Fruit fly (Drosophila melanogaster) whole organism, embryonic: Measurements from ENCODE around the gene CG14883.
A peak's percentile ranks its signal among the peaks of the same experiment; 100 is the strongest.

ENCODE experiments used
- Antp ChIP-seq: fragments of 200-800 bp; sonication (Bioruptor generic); optimal IDR thresholded peaks from 3 replicates; lab custom pipeline; 2016; ENCODE audit warnings: missing biosample characterization, missing genetic modification characterization
- CG10543 ChIP-seq: fragments of 200-800 bp; sonication (Bioruptor generic); optimal IDR thresholded peaks from 3 replicates; lab custom pipeline; 2017; ENCODE audit warnings: missing biosample characterization, mild to moderate bottlenecking, missing genetic modification characterization, moderate library complexity
- CG1233 ChIP-seq: fragments of 200-800 bp; sonication (Bioruptor generic); optimal IDR thresholded peaks from 4 replicates; lab custom pipeline; 2018; ENCODE audit warnings: missing biosample characterization, mild to moderate bottlenecking, missing genetic modification characterization
- CG13296 ChIP-seq: fragments of 200-800 bp; sonication (Bioruptor generic); optimal IDR thresholded peaks from 3 replicates; lab custom pipeline; 2018; ENCODE audit warnings: missing biosample characterization, mild to moderate bottlenecking, missing genetic modification characterization
- CG13424 ChIP-seq: fragments of 200-800 bp; sonication (Bioruptor generic); optimal IDR thresholded peaks from 2 replicates; lab custom pipeline; 2019; ENCODE audit warnings: missing biosample characterization, mild to moderate bottlenecking, missing genetic modification characterization, moderate library complexity
- CG14014 ChIP-seq: fragments of 200-800 bp; sonication (Bioruptor generic); IDR thresholded peaks from 2 replicates; pipeline ENCODE4 v1.3.6; 2022; ENCODE audit warnings: missing biosample characterization, missing genetic modification characterization
- CG14441 ChIP-seq: fragments of 200-800 bp; sonication (Bioruptor generic); IDR thresholded peaks from 2 replicates; pipeline ENCODE4 v1.3.6; 2022; ENCODE audit warnings: missing biosample characterization, missing genetic modification characterization
- CG14667 ChIP-seq: fragments of 200-800 bp; sonication (Bioruptor generic); IDR thresholded peaks from 2 replicates; pipeline ENCODE4 v1.3.6; 2022; ENCODE audit warnings: missing biosample characterization, missing genetic modification characterization
- CG15479 ChIP-seq: fragments of 200-800 bp; sonication (Bioruptor generic); optimal IDR thresholded peaks from 3 replicates; lab custom pipeline; 2019; ENCODE audit warnings: missing biosample characterization, mild to moderate bottlenecking, missing genetic modification characterization, moderate library complexity
- CG17328 ChIP-seq: fragments of 200-800 bp; sonication (Bioruptor generic); IDR thresholded peaks from 2 replicates; pipeline ENCODE4 v1.3.6; 2022; ENCODE audit warnings: missing biosample characterization, missing genetic modification characterization
- CG17802 ChIP-seq: fragments of 200-800 bp; sonication (Bioruptor generic); optimal IDR thresholded peaks from 2 replicates; lab custom pipeline; 2018; ENCODE audit warnings: missing biosample characterization, mild to moderate bottlenecking, missing genetic modification characterization, moderate library complexity
- CG17912 ChIP-seq: fragments of 200-800 bp; sonication (Bioruptor generic); optimal IDR thresholded peaks from 2 replicates; lab custom pipeline; 2018; ENCODE audit warnings: missing biosample characterization, mild to moderate bottlenecking, missing genetic modification characterization
- CG34376 ChIP-seq: fragments of 200-800 bp; sonication (Bioruptor generic); optimal IDR thresholded peaks from 2 replicates; lab custom pipeline; 2018; ENCODE audit warnings: missing biosample characterization, mild to moderate bottlenecking, missing genetic modification characterization
- CG4360 ChIP-seq: fragments of 200-800 bp; sonication (Bioruptor generic); IDR thresholded peaks from 2 replicates; pipeline ENCODE4 v1.3.6; 2022; ENCODE audit warnings: missing biosample characterization, missing genetic modification characterization
- CG4854 ChIP-seq: fragments of 200-800 bp; sonication (Bioruptor generic); optimal IDR thresholded peaks from 2 replicates; lab custom pipeline; 2016; ENCODE audit warnings: missing biosample characterization, missing genetic modification characterization, inconsistent platforms
- CG5180 ChIP-seq: fragments of 200-800 bp; sonication (Bioruptor generic); optimal IDR thresholded peaks from 3 replicates; lab custom pipeline; 2017; ENCODE audit warnings: missing biosample characterization, missing genetic modification characterization, mild to moderate bottlenecking, moderate library complexity, missing genetic modification reagents
- CG5953 ChIP-seq: fragments of 200-800 bp; sonication (Bioruptor generic); IDR thresholded peaks from 2 replicates; pipeline ENCODE4 v1.3.6; 2022; ENCODE audit warnings: missing biosample characterization, missing genetic modification characterization
- CG6791 ChIP-seq: fragments of 200-800 bp; sonication (Bioruptor generic); IDR thresholded peaks from 3 replicates; pipeline ENCODE4 v1.3.6; 2022; ENCODE audit warnings: missing biosample characterization, missing genetic modification characterization; ENCODE audit not compliant: partially characterized antibody
- CG7372 ChIP-seq: fragments of 200-800 bp; sonication (Bioruptor generic); IDR thresholded peaks from 2 replicates; pipeline ENCODE4 v1.3.6; 2022; ENCODE audit warnings: missing biosample characterization, missing genetic modification characterization
- CG7556 ChIP-seq: fragments of 200-800 bp; sonication (Bioruptor generic); optimal IDR thresholded peaks from 2 replicates; lab custom pipeline; 2017; ENCODE audit warnings: missing biosample characterization, mild to moderate bottlenecking, missing genetic modification characterization
- CG8089 ChIP-seq: fragments of 200-800 bp; sonication (Bioruptor generic); optimal IDR thresholded peaks from 3 replicates; lab custom pipeline; 2016; ENCODE audit warnings: missing biosample characterization, missing genetic modification characterization
- CG8944 ChIP-seq: fragments of 200-800 bp; sonication (Bioruptor generic); optimal IDR thresholded peaks from 3 replicates; lab custom pipeline; 2016; ENCODE audit warnings: missing biosample characterization, missing genetic modification characterization
- Dref ChIP-seq: fragments of 200-800 bp; sonication (Bioruptor generic); IDR thresholded peaks from 2 replicates; pipeline ENCODE4 v1.3.6; 2022; ENCODE audit warnings: missing biosample characterization, missing genetic modification characterization
- E2f1 ChIP-seq: fragments of 200-800 bp; sonication (Bioruptor generic); IDR thresholded peaks from 2 replicates; pipeline ENCODE4 v1.3.6; 2022; ENCODE audit warnings: missing biosample characterization, missing genetic modification characterization
- HLH54F ChIP-seq: fragments of 200-800 bp; sonication (Bioruptor generic); optimal IDR thresholded peaks from 3 replicates; lab custom pipeline; 2016; ENCODE audit warnings: missing biosample characterization, missing genetic modification characterization
- Hr51 ChIP-seq, 2 experiments: fragments of 200-800 bp; sonication (Bioruptor generic); optimal IDR thresholded peaks; 2 replicates in 1 of 2; 3 replicates in 1 of 2; lab custom pipeline; 2016 to 2018; ENCODE audit warnings: missing biosample characterization in 2 of 2, missing genetic modification characterization in 2 of 2, mild to moderate bottlenecking in 1 of 2, moderate library complexity in 1 of 2
- Hr78 ChIP-seq, 2 experiments: fragments of 200-800 bp in 1 of 2; fragments of >200 bp in 1 of 2; sonication (Bioruptor generic) in 1 of 2; optimal IDR thresholded peaks; 2 replicates each; lab custom pipeline; 2017 to 2019; ENCODE audit warnings: missing biosample characterization in 2 of 2, missing genetic modification characterization in 2 of 2, mild to moderate bottlenecking in 1 of 2, moderate library complexity in 1 of 2
- Ptx1 ChIP-seq: fragments of 200-800 bp; sonication (Bioruptor generic); IDR thresholded peaks from 2 replicates; pipeline ENCODE4 v1.3.6; 2022; ENCODE audit warnings: missing biosample characterization, missing genetic modification characterization
- Ravus ChIP-seq: fragments of 200-800 bp; sonication (Bioruptor generic); IDR thresholded peaks from 2 replicates; pipeline ENCODE4 v1.3.6; 2022; ENCODE audit warnings: missing biosample characterization, missing genetic modification characterization
- Trl ChIP-seq, 3 experiments: fragments of >200 bp in 2 of 3; fragments of 200-800 bp in 1 of 3; sonication (Bioruptor generic) in 1 of 3; optimal IDR thresholded peaks; 2 replicates in 1 of 3; 3 replicates in 2 of 3; lab custom pipeline; 2016 to 2017; ENCODE audit warnings: missing biosample characterization in 1 of 3, missing genetic modification characterization in 1 of 3
- ap ChIP-seq: fragments of 200-800 bp; sonication (Bioruptor generic); IDR thresholded peaks from 2 replicates; pipeline ENCODE4 v1.3.6; 2022; ENCODE audit warnings: missing biosample characterization, missing genetic modification characterization
- bbx ChIP-seq: fragments of 200-800 bp; sonication (Bioruptor generic); IDR thresholded peaks from 2 replicates; pipeline ENCODE4 v1.3.6; 2022; ENCODE audit warnings: missing biosample characterization, missing genetic modification characterization; ENCODE audit not compliant: partially characterized antibody
- danr ChIP-seq: fragments of 200-800 bp; sonication (Bioruptor generic); IDR thresholded peaks from 2 replicates; pipeline ENCODE4 v1.3.6; 2022; ENCODE audit warnings: missing biosample characterization, missing genetic modification characterization
- esg ChIP-seq: fragments of 200-800 bp; sonication (Bioruptor generic); conservative IDR thresholded peaks from 2 replicates; pipeline ENCODE4 v1.3.6; 2022; ENCODE audit warnings: missing biosample characterization, missing genetic modification characterization
- gcm ChIP-seq: fragments of 200-800 bp; sonication (Bioruptor generic); optimal IDR thresholded peaks from 2 replicates; lab custom pipeline; 2019; ENCODE audit warnings: missing biosample characterization, mild to moderate bottlenecking, missing genetic modification characterization, moderate library complexity
- knrl ChIP-seq: fragments of 200-800 bp; sonication (Bioruptor generic); IDR thresholded peaks from 3 replicates; pipeline ENCODE4 v1.3.6; 2022; ENCODE audit warnings: missing biosample characterization, missing genetic modification characterization; ENCODE audit not compliant: partially characterized antibody
- lbe ChIP-seq: fragments of 200-800 bp; sonication (Bioruptor generic); optimal IDR thresholded peaks from 2 replicates; lab custom pipeline; 2016; ENCODE audit warnings: missing biosample characterization, mild to moderate bottlenecking, missing genetic modification characterization
- lov ChIP-seq, 2 experiments: fragments of 200-800 bp in 1 of 2; fragments of >200 bp in 1 of 2; sonication (Bioruptor generic) in 1 of 2; IDR thresholded peaks in 1 of 2; optimal IDR thresholded peaks in 1 of 2; 2 replicates in 1 of 2; 3 replicates in 1 of 2; pipeline versions ENCODE4 v1.3.6 to Lab custom; 2017 to 2022; ENCODE audit warnings: missing biosample characterization in 1 of 2, missing genetic modification characterization in 1 of 2
- otp ChIP-seq: fragments of 200-800 bp; sonication (Bioruptor generic); IDR thresholded peaks from 3 replicates; pipeline ENCODE4, ENCODE4 v1.3.6; 2022; ENCODE audit warnings: missing biosample characterization, missing genetic modification characterization
- phol ChIP-seq: fragments of 200-800 bp; sonication (Bioruptor generic); optimal IDR thresholded peaks from 3 replicates; lab custom pipeline; 2018; ENCODE audit warnings: missing biosample characterization, mild to moderate bottlenecking, missing genetic modification characterization, moderate library complexity
- pros ChIP-seq: fragments of 200-800 bp; sonication (Bioruptor generic); optimal IDR thresholded peaks from 3 replicates; lab custom pipeline; 2019; ENCODE audit warnings: missing biosample characterization, mild to moderate bottlenecking, missing genetic modification characterization, moderate library complexity
- sc ChIP-seq, 3 experiments: fragments of >200 bp in 2 of 3; fragments of 200-800 bp in 1 of 3; sonication (Bioruptor generic) in 1 of 3; optimal IDR thresholded peaks; 2 replicates in 2 of 3; 3 replicates in 1 of 3; lab custom pipeline; 2017; ENCODE audit warnings: mild to moderate bottlenecking in 1 of 3, missing biosample characterization in 1 of 3, missing genetic modification characterization in 1 of 3, missing genetic modification reagents in 1 of 3
- stwl ChIP-seq: fragments of 200-800 bp; sonication (Bioruptor generic); optimal IDR thresholded peaks from 3 replicates; lab custom pipeline; 2018; ENCODE audit warnings: missing biosample characterization, mild to moderate bottlenecking, missing genetic modification characterization, moderate library complexity
- ttk ChIP-seq: fragments of 200-800 bp; sonication (Bioruptor generic); IDR thresholded peaks from 2 replicates; pipeline ENCODE4 v2.1.2; 2022; ENCODE audit warnings: missing biosample characterization, missing genetic modification characterization
- zen ChIP-seq: fragments of 200-800 bp; sonication (Bioruptor generic); optimal IDR thresholded peaks from 3 replicates; lab custom pipeline; 2018; ENCODE audit warnings: missing biosample characterization, mild to moderate bottlenecking, missing genetic modification characterization, moderate library complexity
- zen2 ChIP-seq: fragments of 200-800 bp; sonication (Bioruptor generic); IDR thresholded peaks from 3 replicates; pipeline ENCODE4 v1.3.6; 2022; ENCODE audit warnings: missing biosample characterization, missing genetic modification characterization; ENCODE audit not compliant: partially characterized antibody
- zf30C ChIP-seq: fragments of 200-800 bp; sonication (Bioruptor generic); optimal IDR thresholded peaks from 3 replicates; lab custom pipeline; 2018; ENCODE audit warnings: missing biosample characterization, mild to moderate bottlenecking, missing genetic modification characterization

CG14883 gene

dm6 chr3R:16502595-16503305 is 46.9 kb downstream of the CG14883 start, which contains the start of gene CG42342 (continued):
- no peak for TF ChIP-seq lov (optimal IDR thresholded peaks at IDR 0.05; lab: Kevin White, UChicago)
- TF ChIP-seq lov (GFP tag; IDR thresholded peaks at IDR 0.05; lab: Robert Waterston, UW), result no peak
- no peak for TF ChIP-seq Antp
- TF ChIP-seq CG7372 (GFP tag; lab: Robert Waterston, UW), result no peak
- no peak for TF ChIP-seq stwl
- TF ChIP-seq ap (GFP tag; lab: Robert Waterston, UW), result no peak
- TF ChIP-seq Dref (GFP tag; lab: Robert Waterston, UW), result no peak
- TF ChIP-seq CG13424 (tag; lab: Kevin White, UChicago), result no peak
- no peak for TF ChIP-seq CG13296
- no peak for TF ChIP-seq CG17912 (GFP tag; lab: Kevin White, UChicago)
- no peak for TF ChIP-seq CG7556 (GFP tag; lab: Kevin White, UChicago)
- TF ChIP-seq esg (GFP tag; lab: Robert Waterston, UW), result no peak
- TF ChIP-seq CG14014 (GFP tag; lab: Robert Waterston, UW), result no peak
- TF ChIP-seq CG1233 (GFP tag; lab: Kevin White, UChicago), result no peak
- no peak for TF ChIP-seq zen
- no peak for TF ChIP-seq Ravus
- 0 out of 3 replicates have a peak, but pooled peaks have one; percentile 47 for TF ChIP-seq CG6791 (GFP tag; lab: Robert Waterston, UW)
- TF ChIP-seq knrl, result no peak
- TF ChIP-seq danr (GFP tag; lab: Robert Waterston, UW), result no peak
- peak; percentile 27 to 48 for TF ChIP-seq Trl (optimal IDR thresholded peaks at IDR 0.05; lab: Kevin White, UChicago)
- no peak for TF ChIP-seq Trl (GFP tag; optimal IDR thresholded peaks at IDR 0.05; lab: Kevin White, UChicago)
- no peak for TF ChIP-seq Hr78 (GFP tag; optimal IDR thresholded peaks at IDR 0.05; lab: Kevin White, UChicago)
- TF ChIP-seq CG10543 (GFP tag; lab: Kevin White, UChicago), result no peak
- TF ChIP-seq Hr51 (GFP tag; optimal IDR thresholded peaks at IDR 0.05; lab: Kevin White, UChicago), result no peak
- TF ChIP-seq CG4854 (GFP tag; lab: Kevin White, UChicago), result no peak
- TF ChIP-seq CG14441, result no peak
- no peak for TF ChIP-seq Ptx1 (GFP tag; lab: Robert Waterston, UW)
- TF ChIP-seq lbe (GFP tag; lab: Kevin White, UChicago), result no peak
- TF ChIP-seq CG8089 (GFP tag; lab: Kevin White, UChicago), result no peak
- no peak for TF ChIP-seq phol
- 0 out of 3 replicates have a peak, but pooled peaks have one; percentile 14 for TF ChIP-seq otp (GFP tag; lab: Robert Waterston, UW)
- no peak for TF ChIP-seq sc (optimal IDR thresholded peaks at IDR 0.05; lab: Kevin White, UChicago)
- TF ChIP-seq sc (GFP tag; optimal IDR thresholded peaks at IDR 0.05; lab: Kevin White, UChicago), result no peak
- no peak for TF ChIP-seq CG34376 (GFP tag; lab: Kevin White, UChicago)
- TF ChIP-seq CG5953 (GFP tag; lab: Robert Waterston, UW), result no peak
- no peak for TF ChIP-seq CG14667 (GFP tag; lab: Robert Waterston, UW)
- peak; percentile 38 for TF ChIP-seq gcm
- peak; percentile 56 for TF ChIP-seq pros (GFP tag; lab: Kevin White, UChicago)
- no peak for TF ChIP-seq CG15479 (GFP tag; lab: Kevin White, UChicago)
- TF ChIP-seq zf30C (GFP tag; lab: Kevin White, UChicago), result no peak
- TF ChIP-seq HLH54F, result no peak
- TF ChIP-seq bbx (GFP tag; lab: Robert Waterston, UW), result peak; percentile 36; the same call in 1 of the 2 replicates
- no peak for TF ChIP-seq E2f1 (GFP tag; lab: Robert Waterston, UW)
- TF ChIP-seq CG17328 (GFP tag; lab: Robert Waterston, UW), result no peak
- no peak for TF ChIP-seq ttk (GFP tag; lab: Robert Waterston, UW)
- TF ChIP-seq CG8944 (GFP tag; lab: Kevin White, UChicago), result no peak
- 0 out of 2 replicates have a peak, but pooled peaks have one; percentile 15 for TF ChIP-seq CG4360
- TF ChIP-seq CG5180 (GFP tag; lab: Kevin White, UChicago), result peak; percentile 99
- no peak for TF ChIP-seq zen2 (GFP tag; lab: Robert Waterston, UW)
- TF ChIP-seq CG17802 (tag; lab: Kevin White, UChicago), result no peak
